Fruit fly (Drosophila melanogaster) whole organism, embryonic: ENCODE data around the gene CkIIbeta.
A peak's percentile ranks its signal among the peaks of the same experiment; 100 is the strongest.

Source experiments
- CG10274 ChIP-seq: fragments of 200-800 bp; sonication (Bioruptor generic); optimal IDR thresholded peaks from 3 replicates; lab custom pipeline; 2017; ENCODE audit warnings: missing biosample characterization, mild to moderate bottlenecking, missing genetic modification characterization
- CG10431 ChIP-seq: fragments of 200-800 bp; sonication (Bioruptor generic); optimal IDR thresholded peaks from 3 replicates; lab custom pipeline; 2018; ENCODE audit warnings: missing biosample characterization, mild to moderate bottlenecking, missing genetic modification characterization
- CG11093 ChIP-seq: fragments of 200-800 bp; sonication (Bioruptor generic); IDR thresholded peaks from 3 replicates; pipeline ENCODE4 v1.3.6; 2022; ENCODE audit warnings: missing biosample characterization, missing genetic modification characterization
- CG11696 ChIP-seq: fragments of 200-800 bp; sonication (Bioruptor generic); IDR thresholded peaks from 2 replicates; pipeline ENCODE4 v1.3.6; 2022; ENCODE audit warnings: missing biosample characterization, missing genetic modification characterization
- CG12155 ChIP-seq: fragments of 200-800 bp; sonication (Bioruptor generic); optimal IDR thresholded peaks from 3 replicates; lab custom pipeline; 2016; ENCODE audit warnings: missing biosample characterization, missing genetic modification characterization
- CG13123 ChIP-seq: fragments of 200-800 bp; sonication (Bioruptor generic); optimal IDR thresholded peaks from 2 replicates; lab custom pipeline; 2016; ENCODE audit warnings: missing biosample characterization, missing genetic modification characterization
- CG13894 ChIP-seq: fragments of 200-800 bp; sonication (Bioruptor generic); optimal IDR thresholded peaks from 3 replicates; lab custom pipeline; 2018; ENCODE audit warnings: missing biosample characterization, mild to moderate bottlenecking, missing genetic modification characterization, moderate library complexity
- CG17568 ChIP-seq: fragments of 200-800 bp; sonication (Bioruptor generic); optimal IDR thresholded peaks from 2 replicates; lab custom pipeline; 2018; ENCODE audit warnings: missing biosample characterization, mild to moderate bottlenecking, missing genetic modification characterization, moderate library complexity
- CG1832 ChIP-seq: fragments of 200-800 bp; sonication (Bioruptor generic); optimal IDR thresholded peaks from 2 replicates; lab custom pipeline; 2017; ENCODE audit warnings: missing biosample characterization, mild to moderate bottlenecking, missing genetic modification characterization, inconsistent platforms
- CG2678 ChIP-seq: fragments of 200-800 bp; sonication (Bioruptor generic); optimal IDR thresholded peaks from 3 replicates; lab custom pipeline; 2019; ENCODE audit warnings: missing biosample characterization, mild to moderate bottlenecking, missing genetic modification characterization, moderate library complexity
- CG33213 ChIP-seq: fragments of 200-800 bp; sonication (Bioruptor generic); optimal IDR thresholded peaks from 3 replicates; lab custom pipeline; 2016; ENCODE audit warnings: missing biosample characterization, missing genetic modification characterization
- CG34422 ChIP-seq: fragments of 200-800 bp; sonication (Bioruptor generic); IDR thresholded peaks from 3 replicates; pipeline ENCODE4 v1.3.6; 2022; ENCODE audit warnings: missing biosample characterization, missing genetic modification characterization
- CG6683 ChIP-seq: fragments of 200-800 bp; sonication (Bioruptor generic); optimal IDR thresholded peaks from 2 replicates; lab custom pipeline; 2017; ENCODE audit warnings: missing biosample characterization, mild to moderate bottlenecking, missing genetic modification characterization, missing genetic modification reagents
- CG7372 ChIP-seq: fragments of 200-800 bp; sonication (Bioruptor generic); IDR thresholded peaks from 2 replicates; pipeline ENCODE4 v1.3.6; 2022; ENCODE audit warnings: missing biosample characterization, missing genetic modification characterization
- CG7556 ChIP-seq: fragments of 200-800 bp; sonication (Bioruptor generic); optimal IDR thresholded peaks from 2 replicates; lab custom pipeline; 2017; ENCODE audit warnings: missing biosample characterization, mild to moderate bottlenecking, missing genetic modification characterization
- CG9437 ChIP-seq: fragments of 200-800 bp; sonication (Bioruptor generic); optimal IDR thresholded peaks from 2 replicates; lab custom pipeline; 2018; ENCODE audit warnings: missing biosample characterization, mild to moderate bottlenecking, missing genetic modification characterization
- CG9609 ChIP-seq: fragments of 200-800 bp; sonication (Bioruptor generic); optimal IDR thresholded peaks from 3 replicates; lab custom pipeline; 2016; ENCODE audit warnings: missing biosample characterization, missing genetic modification characterization
- Camta ChIP-seq: fragments of 200-800 bp; sonication (Bioruptor generic); optimal IDR thresholded peaks from 2 replicates; lab custom pipeline; 2016; ENCODE audit warnings: missing biosample characterization, missing genetic modification characterization
- CrebB ChIP-seq: fragments of 200-800 bp; sonication (Bioruptor generic); optimal IDR thresholded peaks from 3 replicates; lab custom pipeline; 2018; ENCODE audit warnings: missing biosample characterization, mild to moderate bottlenecking, missing genetic modification characterization
- Dip3 ChIP-seq: fragments of 200-800 bp; sonication (Bioruptor generic); optimal IDR thresholded peaks from 3 replicates; lab custom pipeline; 2016; ENCODE audit warnings: missing biosample characterization, missing genetic modification characterization
- HLH54F ChIP-seq: fragments of 200-800 bp; sonication (Bioruptor generic); optimal IDR thresholded peaks from 3 replicates; lab custom pipeline; 2016; ENCODE audit warnings: missing biosample characterization, missing genetic modification characterization
- Max ChIP-seq: fragments of 200-800 bp; sonication (Bioruptor generic); optimal IDR thresholded peaks from 2 replicates; lab custom pipeline; 2016; ENCODE audit warnings: missing biosample characterization, mild to moderate bottlenecking, missing genetic modification characterization
- Med ChIP-seq: fragments of 200-800 bp; sonication (Bioruptor generic); peaks from one replicate; lab custom pipeline; 2016; ENCODE audit warnings: missing biosample characterization, missing genetic modification characterization, mild to moderate bottlenecking, inconsistent platforms, moderate library complexity
- NC2α ChIP-seq: fragments of 200-800 bp; sonication (Bioruptor generic); optimal IDR thresholded peaks from 2 replicates; lab custom pipeline; 2016; ENCODE audit warnings: missing biosample characterization, missing genetic modification characterization
- Nf-YA ChIP-seq: fragments of 200-800 bp; sonication (Bioruptor generic); IDR thresholded peaks from 2 replicates; pipeline ENCODE4 v1.3.6; 2022; ENCODE audit warnings: missing biosample characterization, missing genetic modification characterization
- Nf-YB ChIP-seq: fragments of 200-800 bp; sonication (Bioruptor generic); optimal IDR thresholded peaks from 3 replicates; lab custom pipeline; 2019; ENCODE audit warnings: missing biosample characterization, mild to moderate bottlenecking, missing genetic modification characterization, moderate library complexity
- Oli ChIP-seq: fragments of 200-800 bp; sonication (Bioruptor generic); optimal IDR thresholded peaks from 2 replicates; lab custom pipeline; 2018; ENCODE audit warnings: missing biosample characterization, mild to moderate bottlenecking, missing genetic modification characterization, moderate library complexity
- Opbp ChIP-seq: fragments of 200-800 bp; sonication (Bioruptor generic); IDR thresholded peaks from 3 replicates; pipeline ENCODE4 v1.3.6; 2022; ENCODE audit warnings: missing biosample characterization, missing genetic modification characterization; ENCODE audit not compliant: partially characterized antibody
- Ssrp ChIP-seq: fragments of 200-800 bp; sonication (Bioruptor generic); optimal IDR thresholded peaks from 2 replicates; lab custom pipeline; 2018; ENCODE audit warnings: missing biosample characterization, mild to moderate bottlenecking, missing genetic modification characterization, moderate library complexity
- Xbp1 ChIP-seq: fragments of 200-800 bp; sonication (Bioruptor generic); optimal IDR thresholded peaks from 3 replicates; lab custom pipeline; 2016; ENCODE audit warnings: missing biosample characterization, mild to moderate bottlenecking, missing genetic modification characterization
- al ChIP-seq: fragments of 200-800 bp; sonication (Bioruptor generic); IDR thresholded peaks from 2 replicates; pipeline ENCODE4 v1.3.6; 2022; ENCODE audit warnings: missing biosample characterization, missing genetic modification characterization
- az2 ChIP-seq: fragments of 200-800 bp; sonication (Bioruptor generic); optimal IDR thresholded peaks from 3 replicates; lab custom pipeline; 2016; ENCODE audit warnings: missing biosample characterization, missing genetic modification characterization
- cad ChIP-seq: fragments of >200 bp; optimal IDR thresholded peaks from 2 replicates; lab custom pipeline; 2017; ENCODE audit warnings: missing biosample characterization, missing genetic modification characterization
- en ChIP-seq: fragments of 200-800 bp; sonication (Bioruptor generic); optimal IDR thresholded peaks from 2 replicates; lab custom pipeline; 2016; ENCODE audit warnings: missing biosample characterization, missing genetic modification characterization
- eyg ChIP-seq: fragments of 200-800 bp; sonication (Bioruptor generic); optimal IDR thresholded peaks from 3 replicates; lab custom pipeline; 2016; ENCODE audit warnings: missing biosample characterization, missing genetic modification characterization
- gcm2 ChIP-seq: fragments of 200-800 bp; sonication (Bioruptor generic); optimal IDR thresholded peaks from 2 replicates; lab custom pipeline; 2016; ENCODE audit warnings: missing biosample characterization, missing genetic modification characterization
- gt ChIP-seq: fragments of 200-800 bp; sonication (Bioruptor generic); IDR thresholded peaks from 2 replicates; pipeline ENCODE4 v1.3.6; 2022; ENCODE audit warnings: missing biosample characterization, missing genetic modification characterization
- ind ChIP-seq: fragments of 200-800 bp; sonication (Bioruptor generic); optimal IDR thresholded peaks from 3 replicates; lab custom pipeline; 2016; ENCODE audit warnings: missing biosample characterization, missing genetic modification characterization
- jumu ChIP-seq: fragments of 200-800 bp; sonication (Bioruptor generic); optimal IDR thresholded peaks from 3 replicates; lab custom pipeline; 2016; ENCODE audit warnings: missing biosample characterization, missing genetic modification characterization
- maf-S ChIP-seq: fragments of 200-800 bp; sonication (Bioruptor generic); optimal IDR thresholded peaks from 2 replicates; lab custom pipeline; 2016; ENCODE audit warnings: missing biosample characterization, missing genetic modification characterization
- nau ChIP-seq: fragments of 200-800 bp; sonication (Bioruptor generic); optimal IDR thresholded peaks from 3 replicates; lab custom pipeline; 2017; ENCODE audit warnings: missing biosample characterization, mild to moderate bottlenecking, missing genetic modification characterization, missing genetic modification reagents
- pho ChIP-seq: fragments of 200-800 bp; sonication (Bioruptor generic); optimal IDR thresholded peaks from 2 replicates; lab custom pipeline; 2016; ENCODE audit warnings: missing biosample characterization, missing genetic modification characterization
- sqz ChIP-seq: fragments of 200-800 bp; sonication (Bioruptor generic); optimal IDR thresholded peaks from 3 replicates; lab custom pipeline; 2018; ENCODE audit warnings: missing biosample characterization, mild to moderate bottlenecking, missing genetic modification characterization
- sr ChIP-seq: fragments of 200-800 bp; sonication (Bioruptor generic); IDR thresholded peaks from 3 replicates; pipeline ENCODE4 v1.3.6; 2022; ENCODE audit warnings: missing biosample characterization, missing genetic modification characterization
- tin ChIP-seq: fragments of 200-800 bp; sonication (Bioruptor generic); optimal IDR thresholded peaks from 3 replicates; lab custom pipeline; 2016; ENCODE audit warnings: missing biosample characterization, missing genetic modification characterization
- tll ChIP-seq, 2 experiments: fragments of 200-800 bp in 1 of 2; fragments of >200 bp in 1 of 2; sonication (Bioruptor generic) in 1 of 2; optimal IDR thresholded peaks; 2 replicates each; lab custom pipeline; 2017 to 2019; ENCODE audit warnings: missing biosample characterization in 2 of 2, missing genetic modification characterization in 2 of 2, mild to moderate bottlenecking in 1 of 2, moderate library complexity in 1 of 2
- toy ChIP-seq: fragments of 200-800 bp; sonication (Bioruptor generic); IDR thresholded peaks from 2 replicates; pipeline ENCODE4 v1.3.6; 2022; ENCODE audit warnings: missing biosample characterization, missing genetic modification characterization
- ttk ChIP-seq: fragments of 200-800 bp; sonication (Bioruptor generic); IDR thresholded peaks from 2 replicates; pipeline ENCODE4 v2.1.2; 2022; ENCODE audit warnings: missing biosample characterization, missing genetic modification characterization
- tup ChIP-seq: fragments of 200-800 bp; sonication (Bioruptor generic); optimal IDR thresholded peaks from 2 replicates; lab custom pipeline; 2016; ENCODE audit warnings: missing biosample characterization, mild to moderate bottlenecking, missing genetic modification characterization, moderate library complexity
- zen ChIP-seq: fragments of 200-800 bp; sonication (Bioruptor generic); optimal IDR thresholded peaks from 3 replicates; lab custom pipeline; 2018; ENCODE audit warnings: missing biosample characterization, mild to moderate bottlenecking, missing genetic modification characterization, moderate library complexity

The CkIIbeta gene

DNA sequence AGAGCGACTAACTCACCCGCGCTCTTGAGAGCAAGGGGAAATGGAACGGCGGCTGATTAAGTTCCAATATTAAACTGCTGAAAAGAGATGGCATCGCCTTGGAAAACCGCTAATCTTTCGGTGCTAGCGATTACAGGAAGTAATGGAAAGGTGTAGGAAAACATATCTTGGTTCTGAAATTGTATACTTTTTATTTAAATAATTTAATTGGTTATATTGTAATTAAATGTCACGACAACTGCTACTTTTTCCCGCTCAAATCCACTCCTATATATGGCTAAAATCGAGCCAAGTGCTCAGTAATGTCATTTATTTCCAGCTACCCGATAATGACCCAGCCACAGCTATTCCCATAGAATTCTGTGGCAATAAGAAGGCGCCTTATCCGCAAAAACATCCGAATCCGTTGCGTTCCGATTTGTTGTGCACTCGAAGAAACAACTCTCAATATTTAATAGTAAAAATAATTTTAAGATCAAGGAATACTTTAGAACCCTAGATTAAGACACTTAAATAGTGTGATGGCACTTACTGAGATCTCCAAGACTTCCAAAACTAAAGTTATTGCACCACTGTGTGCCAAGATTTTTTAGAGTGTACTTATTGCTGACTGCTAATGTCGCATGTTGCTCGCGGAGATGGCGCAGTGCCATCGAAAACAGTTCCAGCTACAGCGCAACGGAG lies 4.0 kb upstream of the CkIIbeta start (continued):
- TF ChIP-seq tll (GFP tag; optimal IDR thresholded peaks at IDR 0.05; lab: Kevin White, UChicago) (no peak), CG34422 (GFP tag; lab: Robert Waterston, UW) (peak; percentile 74; the same call in 2 of the 3 replicates), CG13894 (tag; lab: Kevin White, UChicago) (no peak), gt (GFP tag; lab: Robert Waterston, UW) (no peak), eyg (GFP tag; lab: Kevin White, UChicago) (no peak), maf-S (GFP tag; lab: Kevin White, UChicago) (peak; percentile 30), ind (GFP tag; lab: Kevin White, UChicago) (peak; percentile 70), CrebB (peak; percentile 38), Nf-YA (GFP tag; lab: Robert Waterston, UW) (peak; percentile 58), al (GFP tag; lab: Robert Waterston, UW) (0 out of 2 replicates have a peak, but pooled peaks have one; percentile 28), HLH54F (peak; percentile 38), pho (GFP tag; lab: Kevin White, UChicago) (peak; percentile 33), Dip3 (GFP tag; lab: Kevin White, UChicago) (peak; percentile 44), CG10431 (GFP tag; lab: Kevin White, UChicago) (no peak), CG9609 (GFP tag; lab: Kevin White, UChicago) (peak; percentile 56), CG10274 (GFP tag; lab: Kevin White, UChicago) (peak; percentile 10), tin (GFP tag; lab: Kevin White, UChicago) (peak; percentile 62), Med (GFP tag; lab: Kevin White, UChicago) (peak; percentile 93), Ssrp (tag; lab: Kevin White, UChicago) (peak; percentile 71), sr (GFP tag; lab: Robert Waterston, UW) (peak; percentile 59; the same call in 1 of the 3 replicates), CG2678 (tag; lab: Kevin White, UChicago) (peak; percentile 80), nau (GFP tag; lab: Kevin White, UChicago) (peak; percentile 60), Camta (peak; percentile 59), en (GFP tag; lab: Kevin White, UChicago) (peak; percentile 26), sqz (GFP tag; lab: Kevin White, UChicago) (no peak), jumu (peak; percentile 65), Nf-YB (GFP tag; lab: Kevin White, UChicago) (peak; percentile 51), CG11093 (GFP tag; lab: Robert Waterston, UW) (no peak), cad (no peak), CG11696 (GFP tag; lab: Robert Waterston, UW) (0 out of 2 replicates have a peak, but pooled peaks have one; percentile 26), tup (GFP tag; lab: Kevin White, UChicago) (no peak), az2 (GFP tag; lab: Kevin White, UChicago) (peak; percentile 69), Xbp1 (GFP tag; lab: Kevin White, UChicago) (peak; percentile 81), CG17568 (peak; percentile 47), Max (peak; percentile 51), CG9437 (GFP tag; lab: Kevin White, UChicago) (peak; percentile 40), zen (tag; lab: Kevin White, UChicago) (peak; percentile 68), Oli (tag; lab: Kevin White, UChicago) (peak; percentile 83), CG7372 (GFP tag; lab: Robert Waterston, UW) (0 out of 2 replicates have a peak, but pooled peaks have one; percentile 38), CG33213 (GFP tag; lab: Kevin White, UChicago) (peak; percentile 48), ttk (peak; percentile 46; the same call in 1 of the 2 replicates), NC2α (peak; percentile 28), CG1832 (no peak), gcm2 (GFP tag; lab: Kevin White, UChicago) (peak; percentile 34), CG6683 (peak; percentile 16), CG12155 (GFP tag; lab: Kevin White, UChicago) (peak; percentile 61), Opbp (GFP tag; lab: Robert Waterston, UW) (no peak), CG7556 (peak; percentile 68), toy (GFP tag; lab: Robert Waterston, UW) (no peak), CG13123 (GFP tag; lab: Kevin White, UChicago) (peak; percentile 54)
